Worm (Caenorhabditis elegans) whole organism, early embryonic: ENCODE results near the gene cld-1.

ENCODE experiments used
- B0310.2 ChIP-seq: sonication (generic microtip); optimal IDR thresholded peaks from 2 replicates; lab custom pipeline; 2016; ENCODE audit warnings: mild to moderate bottlenecking, missing genetic modification characterization, missing compliant biosample characterization
- F13C5.2 ChIP-seq: sonication (generic microtip); optimal IDR thresholded peaks from 2 replicates; lab custom pipeline; 2017; ENCODE audit warnings: mild to moderate bottlenecking, missing genetic modification characterization, inconsistent platforms, missing compliant biosample characterization
- aly-1 ChIP-seq: sonication (generic microtip); optimal IDR thresholded peaks from 2 replicates; lab custom pipeline; 2016; ENCODE audit warnings: missing genetic modification characterization, missing compliant biosample characterization
- ama-1 ChIP-seq: fragments of 150-350 bp; optimal IDR thresholded peaks from 2 replicates; lab custom pipeline; 2014
- ceh-13 ChIP-seq: fragments of 200-800 bp; sonication (Bioruptor generic); optimal IDR thresholded peaks from 2 replicates; lab custom pipeline; 2018; ENCODE audit warnings: mild to moderate bottlenecking, missing genetic modification characterization, missing compliant biosample characterization
- ceh-36 ChIP-seq: sonication (generic microtip); optimal IDR thresholded peaks from 2 replicates; lab custom pipeline; 2016; ENCODE audit warnings: missing genetic modification characterization, inconsistent platforms, missing compliant biosample characterization
- ets-7 ChIP-seq: sonication (generic microtip); optimal IDR thresholded peaks from 2 replicates; lab custom pipeline; 2016; ENCODE audit warnings: missing genotype, missing genetic modification characterization, missing compliant biosample characterization
- flt-1 ChIP-seq: fragments of 200-800 bp; sonication (Bioruptor generic); IDR thresholded peaks from 2 replicates; pipeline ENCODE4 v1.3.6; 2022; ENCODE audit warnings: missing genetic modification characterization, missing compliant biosample characterization
- hmbx-1 ChIP-seq: sonication (generic microtip); optimal IDR thresholded peaks from 2 replicates; lab custom pipeline; 2016; ENCODE audit warnings: mild to moderate bottlenecking, missing genetic modification characterization, missing compliant biosample characterization
- hmg-4 ChIP-seq: fragments of 200-800 bp; sonication (Bioruptor generic); optimal IDR thresholded peaks from 2 replicates; lab custom pipeline; 2018; ENCODE audit warnings: mild to moderate bottlenecking, missing genetic modification characterization, missing compliant biosample characterization
- hnd-1 ChIP-seq: sonication (generic microtip); optimal IDR thresholded peaks from 2 replicates; lab custom pipeline; 2016; ENCODE audit warnings: missing genetic modification characterization, missing compliant biosample characterization
- pes-1 ChIP-seq: fragments of 200-800 bp; sonication (Bioruptor generic); IDR thresholded peaks from 2 replicates; pipeline ENCODE4 v1.3.6; 2022; ENCODE audit warnings: missing genetic modification reagents, missing genetic modification characterization, missing compliant biosample characterization
- scrt-1 ChIP-seq: fragments of 200-800 bp; sonication (Bioruptor generic); IDR thresholded peaks from 2 replicates; pipeline ENCODE4 v1.3.6; 2022; ENCODE audit warnings: missing genetic modification characterization, missing compliant biosample characterization
- sea-1 ChIP-seq: fragments of 200-800 bp; sonication (Bioruptor generic); conservative IDR thresholded peaks from 2 replicates; pipeline ENCODE4 v1.3.6; 2022; ENCODE audit warnings: missing genetic modification characterization, missing compliant biosample characterization
- tbx-11 ChIP-seq: fragments of 200-800 bp; sonication (Bioruptor generic); IDR thresholded peaks from 2 replicates; pipeline ENCODE4 v1.3.6; 2022; ENCODE audit warnings: missing genetic modification characterization, missing compliant biosample characterization
- tbx-37 ChIP-seq: fragments of 200-800 bp; sonication (Bioruptor generic); conservative IDR thresholded peaks from 2 replicates; pipeline ENCODE4 v1.3.6; 2022; ENCODE audit warnings: missing genetic modification reagents, missing genetic modification characterization, missing compliant biosample characterization
- tra-4 ChIP-seq: sonication (generic microtip); optimal IDR thresholded peaks from 2 replicates; lab custom pipeline; 2017; ENCODE audit warnings: missing genetic modification characterization, missing compliant biosample characterization

cld-1 gene

DNA sequence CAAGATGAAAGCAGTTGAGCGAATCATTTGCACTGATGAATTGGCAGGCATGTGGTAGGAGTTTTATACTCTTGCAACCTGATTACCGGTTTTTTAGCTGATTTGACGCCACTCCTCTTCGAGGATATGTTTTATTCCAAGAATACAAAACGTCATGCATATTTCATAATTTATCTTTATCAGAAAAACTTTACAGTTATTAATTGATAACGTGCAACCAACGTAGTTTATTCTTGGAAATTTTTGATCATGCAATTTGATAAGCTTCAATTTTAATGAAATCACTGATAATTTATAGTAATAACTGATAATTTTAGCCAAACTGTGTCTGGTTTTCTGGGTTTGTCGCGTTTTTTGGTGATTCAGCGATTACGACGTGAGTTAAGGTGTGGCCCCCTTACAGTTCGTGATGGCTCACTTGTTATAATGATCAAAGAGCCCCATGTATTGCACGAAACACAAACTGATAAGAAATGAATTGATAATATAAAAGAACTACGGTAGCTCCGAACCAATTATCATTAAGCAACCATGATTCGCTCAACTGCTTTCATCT lies at the start of gene cld-1, which contains the start of gene dod-21:
TSS of gene cld-1 (minus strand) at position 51 of the 556 bp plus-strand sequence.
TSS of gene dod-21 (plus strand) at position 518 of the 556 bp plus-strand sequence.
- TF ChIP-seq ceh-13 (GFP tag; lab: Kevin White, UChicago) (no peak), ceh-36 (tag; lab: Kevin White, UChicago) (no peak), sea-1 (GFP tag; lab: Robert Waterston, UW) (no peak), hmbx-1 (tag; lab: Kevin White, UChicago) (no peak), hnd-1 (no peak), B0310.2 (tag; lab: Kevin White, UChicago) (no peak), hmg-4 (no peak), aly-1 (no peak), tbx-11 (no peak), ets-7 (tag; lab: Kevin White, UChicago) (no peak), scrt-1 (GFP tag; lab: Robert Waterston, UW) (no peak)

DNA sequence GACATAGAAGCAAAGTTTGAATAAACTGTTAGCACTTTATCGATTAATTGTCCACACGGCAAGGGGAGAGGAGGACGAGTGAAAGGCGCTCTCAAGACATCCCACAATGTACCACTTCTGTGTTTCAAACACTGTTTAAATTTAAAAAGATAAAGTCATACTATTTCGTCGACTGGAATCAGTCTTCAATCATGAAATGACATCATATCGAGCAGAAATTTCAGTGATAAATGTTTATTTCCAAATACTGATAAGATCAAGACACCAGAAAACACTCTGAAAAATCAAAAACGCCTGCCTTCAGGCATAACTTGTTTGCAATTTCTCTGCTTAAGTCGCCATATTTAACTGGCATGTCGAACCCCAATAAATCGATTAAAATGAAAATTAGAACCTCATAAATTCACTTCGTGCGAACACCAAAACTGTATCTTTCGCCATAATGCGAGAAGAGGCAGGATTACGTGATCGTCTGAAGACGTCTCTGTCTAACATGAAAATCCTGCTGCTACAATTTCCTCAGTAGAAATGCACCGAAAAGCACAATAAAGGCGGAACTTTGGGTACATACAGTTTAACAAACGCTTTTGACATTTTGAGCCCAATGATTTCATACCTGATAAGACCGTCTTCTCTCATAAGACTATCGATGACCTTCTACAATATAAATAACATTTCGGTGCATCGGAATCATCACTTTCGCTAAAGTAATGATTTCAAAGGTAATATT lies 42.4 kb upstream of the cld-1 start, which contains the start of gene K10D11.2:
TSS of gene K10D11.2 (plus strand) at position 680 of the 730 bp plus-strand sequence.
- TF ChIP-seq ama-1 (no peak), ceh-13 (GFP tag; lab: Kevin White, UChicago) (no peak), F13C5.2 (tag; lab: Kevin White, UChicago) (no peak), B0310.2 (tag; lab: Kevin White, UChicago) (no peak), hnd-1 (no peak), scrt-1 (GFP tag; lab: Robert Waterston, UW) (no peak), flt-1 (GFP tag; lab: Robert Waterston, UW) (no peak), sea-1 (GFP tag; lab: Robert Waterston, UW) (no peak), hmbx-1 (tag; lab: Kevin White, UChicago) (no peak)

DNA sequence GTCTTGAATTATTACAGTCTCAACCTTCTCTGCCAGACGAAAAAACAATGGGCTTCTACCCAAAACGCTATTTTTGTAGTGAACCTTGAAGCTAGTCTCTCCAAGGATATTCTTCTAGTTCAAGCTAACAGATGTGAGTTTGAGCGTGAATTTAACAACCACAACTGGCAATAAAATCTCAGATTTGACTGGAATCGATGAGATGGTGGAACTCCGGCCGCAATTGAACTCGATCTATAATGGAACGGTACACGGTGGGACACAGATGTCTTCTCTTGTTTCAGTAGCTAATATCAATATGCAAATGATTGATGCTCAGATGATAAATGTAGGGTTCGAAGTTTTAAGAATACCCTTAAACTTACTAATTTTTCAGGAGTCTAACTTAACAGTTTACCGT lies 41.6 kb upstream of the cld-1 start:
- TF ChIP-seq tbx-11 (no peak), ceh-36 (tag; lab: Kevin White, UChicago) (no peak), F13C5.2 (tag; lab: Kevin White, UChicago) (no peak), ets-7 (tag; lab: Kevin White, UChicago) (no peak), hnd-1 (no peak), ceh-13 (GFP tag; lab: Kevin White, UChicago) (no peak), B0310.2 (tag; lab: Kevin White, UChicago) (no peak), hmbx-1 (tag; lab: Kevin White, UChicago) (no peak), ama-1 (no peak), tra-4 (tag; lab: Kevin White, UChicago) (no peak), hmg-4 (no peak), pes-1 (GFP tag; lab: Robert Waterston, UW) (no peak), aly-1 (no peak), sea-1 (GFP tag; lab: Robert Waterston, UW) (no peak), flt-1 (GFP tag; lab: Robert Waterston, UW) (no peak), tbx-37 (GFP tag; lab: Robert Waterston, UW) (no peak), scrt-1 (GFP tag; lab: Robert Waterston, UW) (no peak)

DNA sequence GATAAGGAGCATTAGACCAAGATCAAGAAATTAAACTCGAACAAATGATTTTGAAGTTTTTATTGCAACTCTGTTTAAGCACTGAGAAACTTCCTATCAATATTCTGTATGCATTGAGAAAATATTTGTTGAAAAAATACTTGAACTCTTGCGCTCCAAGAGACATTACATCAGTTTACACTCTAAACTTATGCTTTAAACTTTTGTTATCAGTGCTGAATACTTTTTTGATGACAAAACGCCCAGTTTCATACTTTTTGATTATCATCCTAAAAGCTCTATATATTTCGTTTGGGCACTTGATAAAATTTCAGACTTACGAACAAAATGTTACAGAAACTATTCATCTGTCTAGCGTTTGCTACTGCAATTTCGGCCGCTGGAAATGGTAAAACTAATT lies 39.9 kb upstream of the cld-1 start, which contains the start of gene dod-17:
TSS of gene dod-17 (plus strand) at position 323 of the 400 bp plus-strand sequence.
- TF ChIP-seq scrt-1 (GFP tag; lab: Robert Waterston, UW) (no peak), hnd-1 (no peak), ama-1 (no peak), F13C5.2 (tag; lab: Kevin White, UChicago) (no peak), pes-1 (GFP tag; lab: Robert Waterston, UW) (no peak), tbx-37 (GFP tag; lab: Robert Waterston, UW) (no peak), flt-1 (GFP tag; lab: Robert Waterston, UW) (no peak)

DNA sequence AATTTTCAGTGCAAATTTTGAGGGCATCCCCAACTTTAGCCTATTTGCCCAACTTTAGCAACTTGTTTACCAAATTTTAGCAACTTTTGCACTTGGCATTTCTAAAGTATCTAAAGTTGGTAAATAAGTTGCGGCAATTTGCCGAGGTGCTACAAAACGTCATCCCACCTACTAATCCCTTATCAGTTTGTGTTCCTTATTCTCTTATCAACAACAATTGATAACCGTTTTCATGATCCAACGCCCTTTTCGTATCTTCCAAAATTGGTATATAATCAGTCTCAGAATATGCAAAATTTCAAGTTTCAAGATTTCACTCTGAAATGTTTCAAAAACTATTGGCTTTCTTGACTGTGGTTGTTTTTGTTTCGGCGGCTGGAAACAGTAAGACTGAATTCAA lies 37.3 kb upstream of the cld-1 start, which contains the start of gene F55G11.4:
TSS of gene F55G11.4 (plus strand) at position 289 of the 400 bp plus-strand sequence.
- no peak for TF ChIP-seq hmbx-1 (tag; lab: Kevin White, UChicago)
- no peak for TF ChIP-seq ceh-13 (GFP tag; lab: Kevin White, UChicago)
- TF ChIP-seq flt-1 (GFP tag; lab: Robert Waterston, UW) = no peak
- TF ChIP-seq B0310.2 (tag; lab: Kevin White, UChicago) = no peak
- TF ChIP-seq ceh-36 (tag; lab: Kevin White, UChicago) = no peak
- TF ChIP-seq hnd-1 = no peak
- no peak for TF ChIP-seq tbx-37 (GFP tag; lab: Robert Waterston, UW)
- no peak for TF ChIP-seq sea-1 (GFP tag; lab: Robert Waterston, UW)
- TF ChIP-seq F13C5.2 (tag; lab: Kevin White, UChicago) = no peak
- TF ChIP-seq ets-7 (tag; lab: Kevin White, UChicago) = no peak
- TF ChIP-seq hmg-4 = no peak
- TF ChIP-seq tra-4 (tag; lab: Kevin White, UChicago) = no peak
- no peak for TF ChIP-seq ama-1
- no peak for TF ChIP-seq tbx-11
- TF ChIP-seq pes-1 (GFP tag; lab: Robert Waterston, UW) = no peak

DNA sequence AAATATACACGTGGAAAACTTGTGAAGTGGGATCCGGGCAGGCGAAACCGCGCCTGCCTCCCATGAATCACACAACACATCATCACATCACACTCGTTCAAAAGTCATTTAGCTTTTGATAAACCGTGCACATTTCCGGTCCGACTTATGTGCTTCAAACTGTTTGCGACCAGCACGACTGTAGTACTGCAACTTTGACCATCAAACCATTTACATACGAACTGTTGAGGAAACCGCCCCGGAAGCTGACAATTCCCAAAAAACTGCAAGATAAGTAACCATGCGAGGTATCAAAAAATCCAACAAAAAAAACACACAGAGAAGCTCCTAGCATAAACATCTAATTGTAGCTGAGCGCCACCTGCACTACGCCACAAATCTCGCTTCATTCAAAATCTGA lies 36.7 kb upstream of the cld-1 start:
- TF ChIP-seq tbx-37 (GFP tag; lab: Robert Waterston, UW) = no peak

DNA sequence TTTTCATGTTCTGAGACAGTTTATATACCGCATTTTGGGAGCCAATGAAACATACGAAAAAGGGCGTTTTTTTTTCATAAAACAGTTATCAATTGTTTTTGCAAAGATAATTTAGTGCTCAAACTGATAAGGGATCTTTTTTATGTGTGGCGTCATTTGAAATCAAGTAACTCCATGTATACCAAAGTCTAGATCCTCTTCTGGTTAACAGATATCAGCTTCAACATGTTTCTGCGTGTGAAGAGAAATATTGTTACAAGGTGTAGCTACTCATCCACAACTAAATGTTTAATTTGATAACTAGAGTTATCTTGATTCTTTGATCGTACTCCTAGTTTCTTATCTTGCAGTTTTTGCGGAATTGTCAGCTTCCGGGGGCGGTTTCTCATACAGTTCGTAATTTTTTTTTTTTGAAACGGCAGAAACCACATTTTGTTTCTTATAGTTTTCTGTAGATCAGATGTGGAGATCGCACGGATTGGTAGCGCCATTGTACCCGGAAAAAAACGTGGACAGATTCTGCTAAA lies 36.0 kb upstream of the cld-1 start:
- no peak for TF ChIP-seq scrt-1 (GFP tag; lab: Robert Waterston, UW)
- TF ChIP-seq hmbx-1 (tag; lab: Kevin White, UChicago) = no peak
- no peak for TF ChIP-seq ama-1
- no peak for TF ChIP-seq tbx-37 (GFP tag; lab: Robert Waterston, UW)
- no peak for TF ChIP-seq ets-7 (tag; lab: Kevin White, UChicago)
- TF ChIP-seq hnd-1 = no peak
- no peak for TF ChIP-seq ceh-13 (GFP tag; lab: Kevin White, UChicago)
